Fruit fly (Drosophila melanogaster) whole organism, embryonic: ENCODE data around the gene Cad89D.
A peak's percentile ranks its signal among the peaks of the same experiment; 100 is the strongest.

Experiments
- B-H1 ChIP-seq: fragments of 200-800 bp; sonication (Bioruptor generic); IDR thresholded peaks from 3 replicates; pipeline ENCODE4 v1.3.6; 2022; ENCODE audit warnings: missing biosample characterization, missing genetic modification characterization
- Blimp-1 ChIP-seq: fragments of 200-800 bp; sonication (Bioruptor generic); optimal IDR thresholded peaks from 3 replicates; lab custom pipeline; 2018; ENCODE audit warnings: missing biosample characterization, missing genetic modification characterization, mild to moderate bottlenecking, moderate library complexity, missing genetic modification reagents
- CG10654 ChIP-seq: fragments of 200-800 bp; sonication (Bioruptor generic); optimal IDR thresholded peaks from 2 replicates; lab custom pipeline; 2016; ENCODE audit warnings: missing biosample characterization, missing genetic modification characterization
- CG11398 ChIP-seq: fragments of 200-800 bp; sonication (Bioruptor generic); optimal IDR thresholded peaks from 2 replicates; lab custom pipeline; 2016; ENCODE audit warnings: missing biosample characterization, missing genetic modification characterization
- CG12219 ChIP-seq: fragments of 200-800 bp; sonication (Bioruptor generic); optimal IDR thresholded peaks from 3 replicates; lab custom pipeline; 2018; ENCODE audit warnings: missing biosample characterization, mild to moderate bottlenecking, missing genetic modification characterization
- CG12744 ChIP-seq: fragments of 200-800 bp; sonication (Bioruptor generic); optimal IDR thresholded peaks from 2 replicates; lab custom pipeline; 2016; ENCODE audit warnings: missing biosample characterization, missing genetic modification characterization
- CG12769 ChIP-seq: fragments of 200-800 bp; sonication (Bioruptor generic); optimal IDR thresholded peaks from 2 replicates; lab custom pipeline; 2019; ENCODE audit warnings: missing biosample characterization, mild to moderate bottlenecking, missing genetic modification characterization, moderate library complexity
- CG13296 ChIP-seq: fragments of 200-800 bp; sonication (Bioruptor generic); optimal IDR thresholded peaks from 3 replicates; lab custom pipeline; 2018; ENCODE audit warnings: missing biosample characterization, mild to moderate bottlenecking, missing genetic modification characterization
- CG17829 ChIP-seq: fragments of 200-800 bp; optimal IDR thresholded peaks from 2 replicates; lab custom pipeline; 2019; ENCODE audit warnings: missing biosample characterization, mild to moderate bottlenecking, missing genetic modification characterization, moderate library complexity
- CG2199 ChIP-seq: fragments of 200-800 bp; sonication (Bioruptor generic); IDR thresholded peaks from 3 replicates; pipeline ENCODE4 v1.3.6; 2022; ENCODE audit warnings: missing biosample characterization, missing genetic modification characterization
- CG2875 ChIP-seq: fragments of 200-800 bp; sonication (Bioruptor generic); optimal IDR thresholded peaks from 2 replicates; lab custom pipeline; 2017; ENCODE audit warnings: missing biosample characterization, mild to moderate bottlenecking, missing genetic modification characterization, missing genetic modification reagents
- CG4730 ChIP-seq: fragments of 200-800 bp; sonication (Bioruptor generic); IDR thresholded peaks from 2 replicates; pipeline ENCODE4 v1.3.6; 2022; ENCODE audit warnings: missing biosample characterization, missing genetic modification characterization
- CG6791 ChIP-seq: fragments of 200-800 bp; sonication (Bioruptor generic); IDR thresholded peaks from 3 replicates; pipeline ENCODE4 v1.3.6; 2022; ENCODE audit warnings: missing biosample characterization, missing genetic modification characterization; ENCODE audit not compliant: partially characterized antibody
- CG7357 ChIP-seq: fragments of 200-800 bp; sonication (Bioruptor generic); IDR thresholded peaks from 3 replicates; pipeline ENCODE4 v1.3.6; 2022; ENCODE audit warnings: missing biosample characterization, missing genetic modification characterization
- CG7928 ChIP-seq: fragments of 200-800 bp; sonication (Bioruptor generic); optimal IDR thresholded peaks from 2 replicates; lab custom pipeline; 2017; ENCODE audit warnings: missing biosample characterization, mild to moderate bottlenecking, missing genetic modification characterization
- CG9797 ChIP-seq: fragments of 200-800 bp; sonication (Bioruptor generic); optimal IDR thresholded peaks from 3 replicates; lab custom pipeline; 2018; ENCODE audit warnings: missing biosample characterization, mild to moderate bottlenecking, missing genetic modification characterization
- CG9932 ChIP-seq: fragments of 200-800 bp; sonication (Bioruptor generic); IDR thresholded peaks from 2 replicates; pipeline ENCODE4 v1.3.6; 2022; ENCODE audit warnings: missing biosample characterization, missing genetic modification characterization
- CkIIα-i1 ChIP-seq: fragments of 200-800 bp; sonication (Bioruptor generic); IDR thresholded peaks from 2 replicates; pipeline ENCODE4 v1.3.6; 2022; ENCODE audit warnings: missing biosample characterization, missing genetic modification characterization
- D19A ChIP-seq: fragments of 200-800 bp; optimal IDR thresholded peaks from 3 replicates; lab custom pipeline; 2019; ENCODE audit warnings: missing biosample characterization, mild to moderate bottlenecking, missing genetic modification characterization, moderate library complexity
- Dbx ChIP-seq: fragments of 200-800 bp; sonication (Bioruptor generic); IDR thresholded peaks from 3 replicates; pipeline ENCODE4 v1.3.6; 2022; ENCODE audit warnings: missing biosample characterization, missing genetic modification characterization
- Deaf1 ChIP-seq: fragments of 200-800 bp; optimal IDR thresholded peaks from 3 replicates; lab custom pipeline; 2019; ENCODE audit warnings: missing biosample characterization, mild to moderate bottlenecking, missing genetic modification characterization, moderate library complexity
- Dll ChIP-seq: fragments of 200-800 bp; sonication (Bioruptor generic); IDR thresholded peaks from 4 replicates; pipeline ENCODE4 v1.3.6; 2022; ENCODE audit warnings: missing biosample characterization, missing genetic modification characterization; ENCODE audit not compliant: partially characterized antibody
- Dref ChIP-seq: fragments of 200-800 bp; sonication (Bioruptor generic); IDR thresholded peaks from 2 replicates; pipeline ENCODE4 v1.3.6; 2022; ENCODE audit warnings: missing biosample characterization, missing genetic modification characterization
- E2f2 ChIP-seq: fragments of 200-800 bp; sonication (Bioruptor generic); IDR thresholded peaks from 2 replicates; pipeline ENCODE4 v1.3.6; 2022; ENCODE audit warnings: missing biosample characterization, missing genetic modification characterization
- Eip74EF ChIP-seq, 2 experiments: fragments of 200-800 bp in 1 of 2; fragments of >200 bp in 1 of 2; sonication (Bioruptor generic) in 1 of 2; optimal IDR thresholded peaks; 2 replicates each; lab custom pipeline; 2017 to 2019; ENCODE audit warnings: missing biosample characterization in 2 of 2, missing genetic modification characterization in 2 of 2, mild to moderate bottlenecking in 1 of 2, moderate library complexity in 1 of 2
- Lhr ChIP-seq: fragments of 200-800 bp; sonication (Bioruptor generic); optimal IDR thresholded peaks from 3 replicates; lab custom pipeline; 2017; ENCODE audit warnings: mild to moderate bottlenecking, missing biosample characterization, missing genetic modification reagents, missing genetic modification characterization
- Med ChIP-seq: fragments of 200-800 bp; sonication (Bioruptor generic); peaks from one replicate; lab custom pipeline; 2016; ENCODE audit warnings: missing biosample characterization, missing genetic modification characterization, mild to moderate bottlenecking, inconsistent platforms, moderate library complexity
- NC2β ChIP-seq: fragments of 200-800 bp; sonication (Bioruptor generic); optimal IDR thresholded peaks from 2 replicates; lab custom pipeline; 2016; ENCODE audit warnings: missing biosample characterization, missing genetic modification characterization
- Nf-YB ChIP-seq: fragments of 200-800 bp; sonication (Bioruptor generic); optimal IDR thresholded peaks from 3 replicates; lab custom pipeline; 2019; ENCODE audit warnings: missing biosample characterization, mild to moderate bottlenecking, missing genetic modification characterization, moderate library complexity
- NfI ChIP-seq: fragments of 200-800 bp; sonication (Bioruptor generic); optimal IDR thresholded peaks from 3 replicates; lab custom pipeline; 2018; ENCODE audit warnings: missing biosample characterization, mild to moderate bottlenecking, missing genetic modification characterization, moderate library complexity
- Sin3A ChIP-seq: fragments of >200 bp; optimal IDR thresholded peaks from 2 replicates; lab custom pipeline; 2018
- amos ChIP-seq: fragments of 200-800 bp; sonication (Bioruptor generic); IDR thresholded peaks from 2 replicates; pipeline ENCODE4 v1.3.6; 2022; ENCODE audit warnings: missing biosample characterization, missing genetic modification characterization; ENCODE audit not compliant: partially characterized antibody
- ase ChIP-seq: fragments of 200-800 bp; sonication (Bioruptor generic); IDR thresholded peaks from 3 replicates; pipeline ENCODE4 v1.3.6; 2022; ENCODE audit warnings: missing biosample characterization, missing genetic modification characterization
- cwo ChIP-seq: fragments of 200-800 bp; sonication (Bioruptor generic); optimal IDR thresholded peaks from 3 replicates; lab custom pipeline; 2017; ENCODE audit warnings: missing biosample characterization, missing genetic modification characterization, mild to moderate bottlenecking, moderate library complexity, missing genetic modification reagents
- grn ChIP-seq: fragments of 200-800 bp; sonication (Bioruptor generic); optimal IDR thresholded peaks from 3 replicates; lab custom pipeline; 2017; ENCODE audit warnings: missing biosample characterization, missing genetic modification characterization
- ham ChIP-seq: fragments of 200-800 bp; sonication (Bioruptor generic); IDR thresholded peaks from 2 replicates; pipeline ENCODE4 v1.3.6; 2022; ENCODE audit warnings: missing biosample characterization, missing genetic modification characterization
- hbn ChIP-seq: fragments of 200-800 bp; sonication (Bioruptor generic); IDR thresholded peaks from 2 replicates; pipeline ENCODE4 v1.3.6; 2022; ENCODE audit warnings: missing biosample characterization, missing genetic modification characterization; ENCODE audit not compliant: partially characterized antibody
- knrl ChIP-seq: fragments of 200-800 bp; sonication (Bioruptor generic); IDR thresholded peaks from 3 replicates; pipeline ENCODE4 v1.3.6; 2022; ENCODE audit warnings: missing biosample characterization, missing genetic modification characterization; ENCODE audit not compliant: partially characterized antibody
- lbe ChIP-seq: fragments of 200-800 bp; sonication (Bioruptor generic); optimal IDR thresholded peaks from 2 replicates; lab custom pipeline; 2016; ENCODE audit warnings: missing biosample characterization, mild to moderate bottlenecking, missing genetic modification characterization
- nerfin-2 ChIP-seq: fragments of 200-800 bp; sonication (Bioruptor generic); IDR thresholded peaks from 2 replicates; pipeline ENCODE4 v1.3.6; 2022; ENCODE audit warnings: missing biosample characterization, missing genetic modification characterization; ENCODE audit not compliant: partially characterized antibody
- nom ChIP-seq: fragments of 200-800 bp; sonication (Bioruptor generic); optimal IDR thresholded peaks from 2 replicates; lab custom pipeline; 2017; ENCODE audit warnings: missing biosample characterization, missing genetic modification characterization, mild to moderate bottlenecking, moderate library complexity, missing genetic modification reagents
- row ChIP-seq: fragments of 200-800 bp; sonication (Bioruptor generic); IDR thresholded peaks from 3 replicates; pipeline ENCODE4 v1.3.6; 2022; ENCODE audit warnings: missing biosample characterization, missing genetic modification characterization
- sens ChIP-seq: fragments of 200-800 bp; sonication (Bioruptor generic); peaks from one replicate; lab custom pipeline; 2016; ENCODE audit warnings: missing biosample characterization, missing genetic modification characterization
- shn ChIP-seq: fragments of 200-800 bp; sonication (Bioruptor generic); optimal IDR thresholded peaks from 3 replicates; lab custom pipeline; 2016; ENCODE audit warnings: missing biosample characterization, missing genetic modification characterization
- sima ChIP-seq: fragments of 200-800 bp; sonication (Bioruptor generic); optimal IDR thresholded peaks from 2 replicates; lab custom pipeline; 2016; ENCODE audit warnings: missing biosample characterization, missing genetic modification characterization
- ssp ChIP-seq: fragments of 200-800 bp; sonication (Bioruptor generic); IDR thresholded peaks from 2 replicates; pipeline ENCODE4 v1.3.6; 2022; ENCODE audit warnings: missing biosample characterization, missing genetic modification characterization
- vnd ChIP-seq: fragments of 200-800 bp; sonication (Bioruptor generic); IDR thresholded peaks from 3 replicates; pipeline ENCODE4 v1.3.6; 2022; ENCODE audit warnings: missing biosample characterization, missing genetic modification characterization; ENCODE audit not compliant: partially characterized antibody
- vvl ChIP-seq: fragments of 200-800 bp; sonication (Bioruptor generic); IDR thresholded peaks from 2 replicates; pipeline ENCODE4 v1.3.6; 2022; ENCODE audit warnings: missing biosample characterization, missing genetic modification characterization
- yki ChIP-seq: fragments of >200 bp; optimal IDR thresholded peaks from 3 replicates; lab custom pipeline; 2018

Cad89D gene

dm6 chr3R:16453597-16453996 is 41.6 kb downstream of the Cad89D start, which contains the start of gene Pak3 (continued):
- TF ChIP-seq CG12219 (GFP tag; lab: Kevin White, UChicago), result no peak
- peak; percentile 89 for TF ChIP-seq Dref (GFP tag; lab: Robert Waterston, UW)
- no peak for TF ChIP-seq Eip74EF (GFP tag; optimal IDR thresholded peaks at IDR 0.05; lab: Kevin White, UChicago)
- TF ChIP-seq D19A (tag; lab: Kevin White, UChicago), result peak; percentile 7
- peak; percentile 12 for TF ChIP-seq CG13296
- peak; percentile 61 for TF ChIP-seq ssp (GFP tag; lab: Robert Waterston, UW)
- peak; percentile 32; the same call in 1 of the 2 replicates for TF ChIP-seq CG9932 (GFP tag; lab: Robert Waterston, UW)
- TF ChIP-seq vnd (GFP tag; lab: Robert Waterston, UW), result peak; percentile 63
- TF ChIP-seq nerfin-2, result peak; percentile 9; the same call in 1 of the 2 replicates
- peak; percentile 3 for TF ChIP-seq NfI (GFP tag; lab: Kevin White, UChicago)
- TF ChIP-seq shn (GFP tag; lab: Kevin White, UChicago), result no peak
- peak; percentile 68 for TF ChIP-seq E2f2 (GFP tag; lab: Robert Waterston, UW)
- peak; percentile 22 for TF ChIP-seq NC2β (GFP tag; lab: Kevin White, UChicago)
- peak; percentile 53 for TF ChIP-seq CG17829 (tag; lab: Kevin White, UChicago)
- no peak for TF ChIP-seq CG12744 (GFP tag; lab: Kevin White, UChicago)
- peak; percentile 86 for TF ChIP-seq CG9797
- no peak for TF ChIP-seq cwo (GFP tag; lab: Kevin White, UChicago)
- peak; percentile 77 for TF ChIP-seq CG6791
- TF ChIP-seq hbn (GFP tag; lab: Robert Waterston, UW), result peak; percentile 80
- TF ChIP-seq CG7357 (GFP tag; lab: Robert Waterston, UW), result peak; percentile 67; the same call in 2 of the 3 replicates
- no peak for TF ChIP-seq CkIIα-i1 (GFP tag; lab: Robert Waterston, UW)
- TF ChIP-seq Sin3A (lab: Kevin White, UChicago), result peak; percentile 10
- peak; percentile 32 for TF ChIP-seq Lhr
- peak; percentile 28 for TF ChIP-seq Nf-YB (GFP tag; lab: Kevin White, UChicago)
- TF ChIP-seq sens (GFP tag; lab: Kevin White, UChicago), result peak; percentile 81
- TF ChIP-seq knrl (GFP tag; lab: Robert Waterston, UW), result peak; percentile 65
- TF ChIP-seq sima, result no peak
- TF ChIP-seq Dbx, result 0 out of 3 replicates have a peak, but pooled peaks have one; percentile 23
- TF ChIP-seq CG7928, result peak; percentile 3

dm6 chr3R:16452954-16453587 is 42.2 kb downstream of the Cad89D start:
- no peak for TF ChIP-seq CG12769
- TF ChIP-seq vvl (GFP tag; lab: Robert Waterston, UW), result peak; percentile 52; the same call in 1 of the 2 replicates
- no peak for TF ChIP-seq amos
- no peak for TF ChIP-seq CG4730
- peak; percentile 58 for TF ChIP-seq Blimp-1 (GFP tag; lab: Kevin White, UChicago)
- TF ChIP-seq Sin3A (lab: Kevin White, UChicago), result peak; percentile 31
- no peak for TF ChIP-seq cwo (GFP tag; lab: Kevin White, UChicago)
- TF ChIP-seq Nf-YB (GFP tag; lab: Kevin White, UChicago), result no peak
- TF ChIP-seq CG11398 (GFP tag; lab: Kevin White, UChicago), result no peak
- no peak for TF ChIP-seq ase (GFP tag; lab: Robert Waterston, UW)
- peak; percentile 34; the same call in 1 of the 4 replicates for TF ChIP-seq Dll
- peak; percentile 14; the same call in 1 of the 3 replicates for TF ChIP-seq row (GFP tag; lab: Robert Waterston, UW)
- peak; percentile 36 for TF ChIP-seq nom (GFP tag; lab: Kevin White, UChicago)
- TF ChIP-seq grn (GFP tag; lab: Kevin White, UChicago), result peak; percentile 16
- no peak for TF ChIP-seq CG10654
- TF ChIP-seq yki, result peak; percentile 42
- no peak for TF ChIP-seq lbe (GFP tag; lab: Kevin White, UChicago)
- TF ChIP-seq CG2199 (GFP tag; lab: Robert Waterston, UW), result no peak
- no peak for TF ChIP-seq ham (GFP tag; lab: Robert Waterston, UW)
- TF ChIP-seq Med, result peak; percentile 83
- TF ChIP-seq CG13296, result no peak
- TF ChIP-seq B-H1 (GFP tag; lab: Robert Waterston, UW), result no peak
- peak; percentile 53 for TF ChIP-seq Deaf1 (tag; lab: Kevin White, UChicago)
- TF ChIP-seq CG2875, result no peak
